Fruit fly (Drosophila melanogaster): ENCODE measurements around the gene CG34273.

The CG34273 gene

DNA sequence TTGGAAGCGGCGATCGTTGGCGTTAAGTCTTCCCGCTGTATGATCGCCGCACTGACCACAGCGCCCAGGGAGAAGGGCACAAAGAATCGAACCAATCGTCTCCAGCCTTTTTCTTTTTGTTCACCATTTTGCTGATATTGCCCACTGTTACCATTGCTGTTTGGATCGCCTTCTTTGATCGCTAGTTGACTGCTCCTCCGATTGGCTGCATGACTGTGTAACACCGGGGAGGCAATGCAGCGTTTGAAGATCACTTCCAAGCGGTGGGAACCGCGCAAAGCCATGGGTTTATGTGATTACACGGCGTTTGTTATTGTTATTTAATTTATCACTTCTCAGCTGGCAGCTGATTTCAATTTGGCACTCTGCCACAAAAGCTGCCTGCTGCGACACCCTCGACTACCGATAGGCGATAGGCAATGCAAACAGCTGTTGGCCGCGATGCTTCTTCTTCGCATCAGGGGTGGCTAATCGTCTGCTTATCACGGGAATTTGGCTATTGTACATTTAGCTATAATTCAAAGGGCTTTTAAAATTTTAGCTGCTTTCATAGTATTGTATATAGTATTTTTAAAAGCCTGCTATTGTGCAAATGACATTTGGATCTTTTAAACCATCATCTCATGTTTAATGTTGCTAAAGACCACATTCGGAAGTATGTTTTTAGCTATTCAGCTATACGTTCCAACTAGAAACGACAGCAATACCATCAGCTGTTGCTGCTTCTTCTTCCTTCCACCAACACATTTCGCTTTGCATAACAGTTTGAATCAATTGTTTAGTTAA, 5.5 kb upstream of the CG34273 start, which contains the start of the genes HtrA2 and mRpL11:
TSS of gene HtrA2 (minus strand) at position 590 of the 786 bp plus-strand sequence.
TSS of gene mRpL11 (plus strand) at position 716 of the 786 bp plus-strand sequence.
- TF ChIP-seq CG4404 (GFP tag; IDR thresholded peaks at IDR 0.05) (peak; percentile 62), gsb (GFP tag; IDR thresholded peaks at IDR 0.05) (no peak), CG12659 (GFP tag; optimal IDR thresholded peaks at IDR 0.05) (peak; percentile 80), CG1603 (tag; optimal IDR thresholded peaks at IDR 0.05) (peak; percentile 48), dmrt11E (tag; optimal IDR thresholded peaks at IDR 0.05) (peak; percentile 43), cas (GFP tag; IDR thresholded peaks at IDR 0.05) (peak; percentile 43; the same call in 1 of the 2 replicates), prd (optimal IDR thresholded peaks at IDR 0.05) (no peak), prd (GFP tag; IDR thresholded peaks at IDR 0.05) (peak; percentile 66; the same call in 1 of the 3 replicates), kni (GFP tag; optimal IDR thresholded peaks at IDR 0.05) (no peak), ems (GFP tag; optimal IDR thresholded peaks at IDR 0.05) (peak; percentile 69), H2.0 (GFP tag; IDR thresholded peaks at IDR 0.05) (peak; percentile 30; the same call in 1 of the 2 replicates), CG10959 (GFP tag; IDR thresholded peaks at IDR 0.05) (peak; percentile 5; the same call in 1 of the 2 replicates), Hr51 (GFP tag; optimal IDR thresholded peaks at IDR 0.05) (peak in 1 of 2 experiments; percentile 79), CG18476 (GFP tag; optimal IDR thresholded peaks at IDR 0.05) (peak; percentile 19), Sox102F (GFP tag; optimal IDR thresholded peaks at IDR 0.05) (no peak), Antp (GFP tag; optimal IDR thresholded peaks at IDR 0.05) (peak; percentile 61), CG6683 (GFP tag; optimal IDR thresholded peaks at IDR 0.05) (no peak), CG8924 (tag; optimal IDR thresholded peaks at IDR 0.05) (peak; percentile 62), wor (GFP tag; IDR thresholded peaks at IDR 0.05) (no peak), CG12744 (GFP tag; optimal IDR thresholded peaks at IDR 0.05) (peak; percentile 55), hb (GFP tag; IDR thresholded peaks at IDR 0.05; ENCODE audit: partially characterized antibody) (no peak), CG3163 (GFP tag; optimal IDR thresholded peaks at IDR 0.05) (peak; percentile 52), CG16813 (GFP tag; IDR thresholded peaks at IDR 0.05; ENCODE audit: partially characterized antibody) (peak; percentile 36; the same call in 1 of the 3 replicates), sqz (GFP tag; optimal IDR thresholded peaks at IDR 0.05) (no peak), gro (GFP tag; optimal IDR thresholded peaks at IDR 0.05) (peak; percentile 71), CG6854 (GFP tag; optimal IDR thresholded peaks at IDR 0.05) (no peak), zfh1 (GFP tag; IDR thresholded peaks at IDR 0.05) (peak; percentile 54; the same call in 1 of the 3 replicates), lbe (GFP tag; optimal IDR thresholded peaks at IDR 0.05) (no peak), CG17912 (GFP tag; optimal IDR thresholded peaks at IDR 0.05) (peak; percentile 32), CG32772 (GFP tag; IDR thresholded peaks at IDR 0.05) (0 out of 2 replicates have a peak, but pooled peaks have one; percentile 15), CG7928 (GFP tag; optimal IDR thresholded peaks at IDR 0.05) (peak; percentile 72), Eip74EF (GFP tag; optimal IDR thresholded peaks at IDR 0.05) (no peak), CG12104 (GFP tag; optimal IDR thresholded peaks at IDR 0.05) (no peak), gcm (GFP tag; optimal IDR thresholded peaks at IDR 0.05) (no peak), CG10321 (GFP tag; IDR thresholded peaks at IDR 0.05) (no peak), Hmx (GFP tag; optimal IDR thresholded peaks at IDR 0.05) (no peak), Neu2 (GFP tag; optimal IDR thresholded peaks at IDR 0.05; ENCODE audit: borderline replicate concordance) (peak; percentile 51), Gsc (GFP tag; IDR thresholded peaks at IDR 0.05) (no peak), Stat92E (GFP tag; optimal IDR thresholded peaks at IDR 0.05) (no peak), TFAM (GFP tag; optimal IDR thresholded peaks at IDR 0.05) (no peak), Elba2 (GFP tag; optimal IDR thresholded peaks at IDR 0.05) (peak; percentile 77), Hey (tag; optimal IDR thresholded peaks at IDR 0.05) (no peak), exex (tag; optimal IDR thresholded peaks at IDR 0.05) (peak; percentile 67), trem (tag; optimal IDR thresholded peaks at IDR 0.05) (peak; percentile 58), CG4328 (GFP tag; optimal IDR thresholded peaks at IDR 0.05) (peak; percentile 18), C15 (GFP tag; IDR thresholded peaks at IDR 0.05) (no peak), CG2199 (GFP tag; IDR thresholded peaks at IDR 0.05) (0 out of 3 replicates have a peak, but pooled peaks have one; percentile 32), CG7357 (GFP tag; IDR thresholded peaks at IDR 0.05) (peak; percentile 52; the same call in 1 of the 3 replicates)
